Fruit fly (Drosophila melanogaster) whole organism, pupa: ENCODE results near the gene XNP.

Experiments used
- CG13204 ChIP-seq: fragments of 200-800 bp; sonication (Bioruptor generic); optimal IDR thresholded peaks from 2 replicates; lab custom pipeline; 2018; ENCODE audit warnings: missing biosample characterization, mild to moderate bottlenecking, missing genetic modification characterization, moderate library complexity
- CG14655 ChIP-seq: fragments of 200-800 bp; sonication (Bioruptor generic); optimal IDR thresholded peaks from 3 replicates; lab custom pipeline; 2017; ENCODE audit warnings: mild to moderate bottlenecking, missing biosample characterization, missing genetic modification reagents, missing genetic modification characterization
- CG15710 ChIP-seq: fragments of 200-800 bp; sonication (Bioruptor generic); optimal IDR thresholded peaks from 2 replicates; lab custom pipeline; 2018; ENCODE audit warnings: missing biosample characterization, mild to moderate bottlenecking, missing genetic modification characterization, moderate library complexity
- CG8301 ChIP-seq: fragments of 200-800 bp; sonication (Bioruptor generic); optimal IDR thresholded peaks from 2 replicates; lab custom pipeline; 2018; ENCODE audit warnings: missing biosample characterization, mild to moderate bottlenecking, missing genetic modification characterization
- D1 ChIP-seq: fragments of 200-800 bp; sonication (Bioruptor generic); optimal IDR thresholded peaks from 2 replicates; lab custom pipeline; 2018; ENCODE audit warnings: missing biosample characterization, mild to moderate bottlenecking, missing genetic modification characterization, moderate library complexity
- EcR ChIP-seq: fragments of 200-800 bp; sonication (Bioruptor generic); optimal IDR thresholded peaks from 3 replicates; lab custom pipeline; 2019; ENCODE audit warnings: missing biosample characterization, missing genetic modification characterization, mild to moderate bottlenecking, moderate library complexity, missing genetic modification reagents

DNA sequence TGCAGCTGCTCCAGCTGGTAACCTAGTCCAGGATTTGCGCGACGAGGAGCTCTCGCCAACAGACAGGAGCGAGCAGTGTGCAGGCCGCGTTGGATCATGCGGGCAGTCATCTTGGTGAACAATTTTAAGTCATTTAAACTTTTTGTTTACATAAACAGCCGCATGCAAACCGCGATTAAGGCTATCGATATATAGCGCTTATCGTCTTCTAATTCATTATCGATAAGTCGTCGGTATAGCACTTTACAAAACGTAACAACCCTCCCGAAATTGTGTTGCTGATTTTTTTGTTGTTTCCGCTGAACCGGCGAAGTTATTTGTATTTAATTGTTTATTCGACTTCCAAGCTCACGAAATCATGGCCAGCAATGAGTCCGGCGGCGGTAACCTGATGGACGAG lies 5.9 kb downstream of the XNP start, which contains the start of the genes CG4553 and MED28:
- TF ChIP-seq EcR (GFP tag; lab: Kevin White, UChicago): no peak
- no peak for TF ChIP-seq CG15710
- TF ChIP-seq CG14655: no peak
- no peak for TF ChIP-seq CG8301 (tag; lab: Kevin White, UChicago)
- no peak for TF ChIP-seq D1 (tag; lab: Kevin White, UChicago)
- TF ChIP-seq CG13204: no peak
